Worm (Caenorhabditis elegans) whole organism, young adult: ENCODE data around the gene mltn-8.
A peak's percentile ranks its signal among the peaks of the same experiment; 100 is the strongest.

Experiments used
- B0035.1 ChIP-seq: sonication (generic microtip); optimal IDR thresholded peaks from 2 replicates; lab custom pipeline; 2016; ENCODE audit warnings: missing genetic modification characterization, mild to moderate bottlenecking, missing compliant biosample characterization, missing genotype, missing genetic modification reagents
- B0336.3 ChIP-seq: fragments of 200-800 bp; sonication (Bioruptor generic); IDR thresholded peaks from 2 replicates; pipeline ENCODE4 v1.3.6; 2022; ENCODE audit warnings: missing genetic modification characterization, missing compliant biosample characterization
- D2030.7 ChIP-seq: fragments of 200-800 bp; sonication (Bioruptor generic); IDR thresholded peaks from 2 replicates; pipeline ENCODE4 v1.3.6; 2022; ENCODE audit warnings: missing genetic modification reagents, missing genetic modification characterization, missing compliant biosample characterization
- F10E7.11 ChIP-seq: sonication (generic microtip); optimal IDR thresholded peaks from 2 replicates; lab custom pipeline; 2017; ENCODE audit warnings: mild to moderate bottlenecking, missing genetic modification characterization, moderate library complexity, missing compliant biosample characterization
- F22D6.2 ChIP-seq: sonication (generic microtip); optimal IDR thresholded peaks from 2 replicates; lab custom pipeline; 2016; ENCODE audit warnings: mild to moderate bottlenecking, missing genetic modification characterization, missing compliant biosample characterization
- F33H1.4 ChIP-seq: fragments of 200-800 bp; sonication (Bioruptor generic); IDR thresholded peaks from 2 replicates; pipeline ENCODE4 v1.3.6; 2022; ENCODE audit warnings: missing genetic modification reagents, missing genetic modification characterization, missing compliant biosample characterization
- F39B2.1 ChIP-seq: fragments of 200-800 bp; sonication (Bioruptor generic); IDR thresholded peaks from 2 replicates; pipeline ENCODE4 v1.3.6; 2022; ENCODE audit warnings: missing genetic modification reagents, missing genetic modification characterization, missing compliant biosample characterization
- F52B5.7 ChIP-seq: sonication (generic microtip); optimal IDR thresholded peaks from 2 replicates; lab custom pipeline; 2016; ENCODE audit warnings: mild to moderate bottlenecking, missing genetic modification characterization, missing compliant biosample characterization
- F57A8.1 ChIP-seq: fragments of 200-800 bp; sonication (Bioruptor generic); optimal IDR thresholded peaks from 2 replicates; lab custom pipeline; 2018; ENCODE audit warnings: mild to moderate bottlenecking, missing genetic modification characterization, moderate library complexity, missing compliant biosample characterization
- F57C9.4 ChIP-seq: sonication (generic microtip); optimal IDR thresholded peaks from 2 replicates; lab custom pipeline; 2017; ENCODE audit warnings: mild to moderate bottlenecking, missing genetic modification characterization, missing compliant biosample characterization
- K11D2.4 ChIP-seq: fragments of 200-800 bp; sonication (Bioruptor generic); IDR thresholded peaks from 2 replicates; pipeline ENCODE4 v1.3.6; 2022; ENCODE audit warnings: missing genetic modification reagents, missing genetic modification characterization, missing compliant biosample characterization
- K12H6.12 ChIP-seq: fragments of 200-800 bp; sonication (Bioruptor generic); optimal IDR thresholded peaks from 2 replicates; lab custom pipeline; 2018; ENCODE audit warnings: mild to moderate bottlenecking, missing genetic modification characterization, missing compliant biosample characterization
- Y67H2A.10 ChIP-seq: fragments of 200-800 bp; sonication (Bioruptor generic); conservative IDR thresholded peaks from 2 replicates; pipeline ENCODE4 v1.3.6; 2022; ENCODE audit warnings: missing genetic modification reagents, missing genetic modification characterization, missing compliant biosample characterization
- Y79H2A.3 ChIP-seq: fragments of 200-800 bp; sonication (Bioruptor generic); conservative IDR thresholded peaks from 2 replicates; pipeline ENCODE4 v1.3.6; 2022; ENCODE audit warnings: missing genetic modification reagents, missing genetic modification characterization, missing compliant biosample characterization
- Y95B8A.8 ChIP-seq: fragments of 200-800 bp; sonication (Bioruptor generic); IDR thresholded peaks from 2 replicates; pipeline ENCODE4 v1.3.6; 2022; ENCODE audit warnings: missing genetic modification reagents, missing genetic modification characterization, missing compliant biosample characterization
- akir-1 ChIP-seq: fragments of 200-800 bp; sonication (Bioruptor generic); optimal IDR thresholded peaks from 2 replicates; lab custom pipeline; 2018; ENCODE audit warnings: mild to moderate bottlenecking, missing genetic modification characterization, moderate library complexity, missing compliant biosample characterization
- aptf-3 ChIP-seq: fragments of 200-800 bp; sonication (Bioruptor generic); IDR thresholded peaks from 2 replicates; pipeline ENCODE4 v1.3.6; 2022; ENCODE audit warnings: missing genetic modification characterization, missing compliant biosample characterization
- attf-5 ChIP-seq: fragments of 200-800 bp; sonication (Bioruptor generic); optimal IDR thresholded peaks from 2 replicates; lab custom pipeline; 2018; ENCODE audit warnings: mild to moderate bottlenecking, missing genetic modification characterization, missing compliant biosample characterization
- bed-2 ChIP-seq: fragments of 200-800 bp; sonication (Bioruptor generic); IDR thresholded peaks from 2 replicates; pipeline ENCODE4 v1.3.6; 2022; ENCODE audit warnings: missing genetic modification reagents, missing genetic modification characterization, missing compliant biosample characterization
- ceh-100 ChIP-seq: fragments of 200-800 bp; sonication (Bioruptor generic); IDR thresholded peaks from 2 replicates; pipeline ENCODE4 v1.3.6; 2022; ENCODE audit warnings: missing genetic modification reagents, missing genetic modification characterization, missing compliant biosample characterization
- ceh-58 ChIP-seq: fragments of 200-800 bp; sonication (Bioruptor generic); IDR thresholded peaks from 2 replicates; pipeline ENCODE4 v1.3.6; 2022; ENCODE audit warnings: missing genetic modification characterization, missing compliant biosample characterization
- ceh-79 ChIP-seq: sonication (generic microtip); optimal IDR thresholded peaks from 2 replicates; lab custom pipeline; 2017; ENCODE audit warnings: mild to moderate bottlenecking, missing genetic modification characterization, missing compliant biosample characterization
- dpff-1 ChIP-seq: sonication (generic microtip); optimal IDR thresholded peaks from 2 replicates; lab custom pipeline; 2017; ENCODE audit warnings: mild to moderate bottlenecking, missing genetic modification characterization, missing compliant biosample characterization
- efl-1 ChIP-seq: fragments of 150-350 bp; optimal IDR thresholded peaks from 2 replicates; lab custom pipeline; 2014; ENCODE audit warnings: missing biosample characterization, missing genetic modification reagents, missing genetic modification characterization
- egl-18 ChIP-seq: fragments of 200-800 bp; sonication (Bioruptor generic); IDR thresholded peaks from 2 replicates; pipeline ENCODE4 v1.3.6; 2022; ENCODE audit warnings: missing genetic modification reagents, missing genetic modification characterization, missing compliant biosample characterization
- hlh-12 ChIP-seq: sonication (generic microtip); optimal IDR thresholded peaks from 2 replicates; lab custom pipeline; 2016; ENCODE audit warnings: missing genetic modification characterization, missing compliant biosample characterization
- hmg-20 ChIP-seq: fragments of 200-800 bp; sonication (Bioruptor generic); IDR thresholded peaks from 2 replicates; pipeline ENCODE4 v1.3.6; 2022; ENCODE audit warnings: missing genetic modification reagents, missing genetic modification characterization, missing compliant biosample characterization
- hrde-1 ChIP-seq: sonication (generic microtip); optimal IDR thresholded peaks from 2 replicates; lab custom pipeline; 2016; ENCODE audit warnings: missing genetic modification characterization, mild to moderate bottlenecking, missing compliant biosample characterization, moderate library complexity, missing genotype, missing genetic modification reagents, borderline replicate concordance
- lag-1 ChIP-seq: fragments of 200-800 bp; sonication (Bioruptor generic); IDR thresholded peaks from 2 replicates; pipeline ENCODE4 v1.3.6; 2022; ENCODE audit warnings: missing genetic modification reagents, missing genetic modification characterization, missing compliant biosample characterization
- lsl-1 ChIP-seq: fragments of 200-800 bp; sonication (Bioruptor generic); optimal IDR thresholded peaks from 2 replicates; lab custom pipeline; 2018; ENCODE audit warnings: mild to moderate bottlenecking, missing genetic modification characterization, moderate library complexity, missing compliant biosample characterization
- madf-3 ChIP-seq: fragments of 200-800 bp; sonication (Bioruptor generic); IDR thresholded peaks from 2 replicates; pipeline ENCODE4 v1.3.6; 2022; ENCODE audit warnings: missing genetic modification reagents, missing genetic modification characterization, missing compliant biosample characterization
- madf-6 ChIP-seq: fragments of 200-800 bp; sonication (Bioruptor generic); IDR thresholded peaks from 2 replicates; pipeline ENCODE4 v1.3.6; 2022; ENCODE audit warnings: missing genetic modification reagents, missing genetic modification characterization, missing compliant biosample characterization
- mel-28 ChIP-seq: sonication (generic microtip); optimal IDR thresholded peaks from 2 replicates; lab custom pipeline; 2016; ENCODE audit warnings: borderline replicate concordance, mild to moderate bottlenecking, missing genetic modification characterization, missing compliant biosample characterization
- mes-4 ChIP-seq: sonication (generic microtip); optimal IDR thresholded peaks from 2 replicates; lab custom pipeline; 2016; ENCODE audit warnings: missing genotype, missing genetic modification characterization, missing compliant biosample characterization
- nfya-2 ChIP-seq: fragments of 200-800 bp; sonication (Bioruptor generic); IDR thresholded peaks from 2 replicates; pipeline ENCODE4 v1.3.6; 2022; ENCODE audit warnings: missing genetic modification reagents, missing genetic modification characterization, missing compliant biosample characterization
- nhr-120 ChIP-seq: fragments of 200-800 bp; sonication (Bioruptor generic); IDR thresholded peaks from 2 replicates; pipeline ENCODE4 v1.3.6; 2022; ENCODE audit warnings: missing genetic modification characterization, missing compliant biosample characterization
- nhr-179 ChIP-seq: sonication (generic microtip); optimal IDR thresholded peaks from 2 replicates; lab custom pipeline; 2016; ENCODE audit warnings: mild to moderate bottlenecking, missing genetic modification characterization, missing compliant biosample characterization
- nhr-27 ChIP-seq: fragments of 200-800 bp; sonication (Bioruptor generic); optimal IDR thresholded peaks from 2 replicates; lab custom pipeline; 2018; ENCODE audit warnings: mild to moderate bottlenecking, missing genetic modification characterization, moderate library complexity, missing compliant biosample characterization
- nhr-90 ChIP-seq: sonication (generic microtip); optimal IDR thresholded peaks from 2 replicates; lab custom pipeline; 2016; ENCODE audit warnings: missing genotype, mild to moderate bottlenecking, missing genetic modification characterization, missing compliant biosample characterization
- pha-4 ChIP-seq: fragments of 150-350 bp; sonication (generic microtip); optimal IDR thresholded peaks from 2 replicates; lab custom pipeline; 2014; ENCODE audit warnings: missing biosample characterization, missing genetic modification reagents, missing genetic modification characterization
- rcor-1 ChIP-seq: fragments of 200-800 bp; sonication (Bioruptor generic); IDR thresholded peaks from 2 replicates; pipeline ENCODE4 v1.3.6; 2022; ENCODE audit warnings: missing genetic modification reagents, missing genetic modification characterization, missing compliant biosample characterization
- rec-8 ChIP-seq, 2 experiments: sonication (generic microtip); optimal IDR thresholded peaks; 2 replicates each; lab custom pipeline; 2016; ENCODE audit warnings: mild to moderate bottlenecking in 2 of 2, missing genetic modification characterization in 2 of 2, missing genetic modification reagents in 2 of 2, missing genotype in 2 of 2, missing biosample characterization in 1 of 2, missing compliant biosample characterization in 1 of 2, moderate library complexity in 1 of 2
- sdz-38 ChIP-seq: sonication (generic microtip); optimal IDR thresholded peaks from 2 replicates; lab custom pipeline; 2016; ENCODE audit warnings: missing genotype, missing genetic modification characterization, missing compliant biosample characterization
- snpc-1.3 ChIP-seq: sonication (generic microtip); optimal IDR thresholded peaks from 2 replicates; lab custom pipeline; 2017; ENCODE audit warnings: missing genetic modification characterization, mild to moderate bottlenecking, missing compliant biosample characterization, antibody characterized with exemption, moderate library complexity, missing genotype, missing genetic modification reagents; ENCODE audit not compliant: insufficient read depth
- somi-1 ChIP-seq: fragments of 200-800 bp; sonication (Bioruptor generic); optimal IDR thresholded peaks from 2 replicates; lab custom pipeline; 2018; ENCODE audit warnings: mild to moderate bottlenecking, missing genetic modification characterization, missing compliant biosample characterization
- tbp1 ChIP-seq: fragments of 200-800 bp; sonication (Bioruptor generic); optimal IDR thresholded peaks from 2 replicates; lab custom pipeline; 2018; ENCODE audit warnings: mild to moderate bottlenecking, missing genetic modification characterization, missing compliant biosample characterization
- tbx-9 ChIP-seq: sonication (generic microtip); optimal IDR thresholded peaks from 2 replicates; lab custom pipeline; 2016; ENCODE audit warnings: borderline replicate concordance, missing genetic modification characterization, inconsistent platforms, missing compliant biosample characterization
- unc-62 ChIP-seq: fragments of 150-350 bp; optimal IDR thresholded peaks from 2 replicates; lab custom pipeline; 2014; ENCODE audit warnings: missing biosample characterization, missing genetic modification reagents, missing genetic modification characterization
- ztf-22 ChIP-seq: fragments of 200-800 bp; sonication (Bioruptor generic); optimal IDR thresholded peaks from 2 replicates; lab custom pipeline; 2018; ENCODE audit warnings: mild to moderate bottlenecking, missing genetic modification characterization, moderate library complexity, missing compliant biosample characterization

The mltn-8 gene

ce11 chrV:349054-349453, 31.0 kb downstream of the mltn-8 start, which contains the start of gene atg-9 (continued):
- TF ChIP-seq somi-1 (GFP tag; lab: Kevin White, UChicago) (no peak), F22D6.2 (no peak), F57C9.4 (tag; lab: Kevin White, UChicago) (no peak), F57A8.1 (GFP tag; lab: Kevin White, UChicago) (no peak), mes-4 (tag; lab: Kevin White, UChicago) (no peak), hrde-1 (tag; lab: Kevin White, UChicago) (no peak), egl-18 (GFP tag; lab: Robert Waterston, UW) (no peak), Y79H2A.3 (GFP tag; lab: Robert Waterston, UW) (no peak), B0035.1 (no peak), attf-5 (GFP tag; lab: Kevin White, UChicago) (peak; percentile 89), ceh-58 (GFP tag; lab: Robert Waterston, UW) (no peak), F10E7.11 (tag; lab: Kevin White, UChicago) (no peak), ceh-100 (GFP tag; lab: Robert Waterston, UW) (peak; percentile 54), bed-2 (no peak), aptf-3 (no peak), tbp1 (GFP tag; lab: Kevin White, UChicago) (peak; percentile 57), nhr-120 (no peak), madf-6 (GFP tag; lab: Robert Waterston, UW) (peak; percentile 41), madf-3 (GFP tag; lab: Robert Waterston, UW) (0 out of 2 replicates have a peak, but pooled peaks have one; percentile 79), F52B5.7 (tag; lab: Kevin White, UChicago) (no peak), K12H6.12 (tag; lab: Kevin White, UChicago) (peak; percentile 75), unc-62 (GFP tag; lab: Kevin White, UChicago) (no peak), sdz-38 (no peak), B0336.3 (GFP tag; lab: Robert Waterston, UW) (peak; percentile 37; the same call in 1 of the 2 replicates), F39B2.1 (GFP tag; lab: Robert Waterston, UW) (no peak), D2030.7 (GFP tag; lab: Robert Waterston, UW) (no peak), lsl-1 (GFP tag; lab: Kevin White, UChicago) (no peak), nhr-90 (tag; lab: Kevin White, UChicago) (no peak), akir-1 (GFP tag; lab: Kevin White, UChicago) (no peak), dpff-1 (tag; lab: Kevin White, UChicago) (no peak), nhr-179 (no peak), snpc-1.3 (tag; lab: Kevin White, UChicago) (no peak), rcor-1 (GFP tag; lab: Robert Waterston, UW) (peak; percentile 57), hmg-20 (GFP tag; lab: Robert Waterston, UW) (0 out of 2 replicates have a peak, but pooled peaks have one; percentile 22), lag-1 (GFP tag; lab: Robert Waterston, UW) (no peak), efl-1 (GFP tag; lab: Kevin White, UChicago) (no peak), tbx-9 (tag; lab: Kevin White, UChicago) (no peak), K11D2.4 (GFP tag; lab: Robert Waterston, UW) (0 out of 2 replicates have a peak, but pooled peaks have one; percentile 15), rec-8 (tag; optimal IDR thresholded peaks at IDR 0.05; lab: Kevin White, UChicago) (no peak), hlh-12 (tag; lab: Kevin White, UChicago) (no peak), pha-4 (tag; lab: Kevin White, UChicago) (no peak), ceh-79 (no peak), nhr-27 (tag; lab: Kevin White, UChicago) (no peak), Y67H2A.10 (no peak; the same call in 1 of the 2 replicates), Y95B8A.8 (GFP tag; lab: Robert Waterston, UW) (peak; percentile 64; the same call in 1 of the 2 replicates), mel-28 (no peak), nfya-2 (GFP tag; lab: Robert Waterston, UW) (no peak), F33H1.4 (no peak), ztf-22 (no peak)
